Worm (Caenorhabditis elegans) whole organism, young adult: Measurements from ENCODE around the gene pelo-1.

Source experiments
- B0019.2 ChIP-seq: fragments of 200-800 bp; sonication (Bioruptor generic); conservative IDR thresholded peaks from 2 replicates; pipeline ENCODE4 v1.3.6; 2022; ENCODE audit warnings: missing genetic modification reagents, missing genetic modification characterization, missing compliant biosample characterization
- B0336.3 ChIP-seq: fragments of 200-800 bp; sonication (Bioruptor generic); IDR thresholded peaks from 2 replicates; pipeline ENCODE4 v1.3.6; 2022; ENCODE audit warnings: missing genetic modification characterization, missing compliant biosample characterization
- F10E7.11 ChIP-seq: sonication (generic microtip); optimal IDR thresholded peaks from 2 replicates; lab custom pipeline; 2017; ENCODE audit warnings: mild to moderate bottlenecking, missing genetic modification characterization, moderate library complexity, missing compliant biosample characterization
- F57A8.1 ChIP-seq: fragments of 200-800 bp; sonication (Bioruptor generic); optimal IDR thresholded peaks from 2 replicates; lab custom pipeline; 2018; ENCODE audit warnings: mild to moderate bottlenecking, missing genetic modification characterization, moderate library complexity, missing compliant biosample characterization
- K11D2.4 ChIP-seq: fragments of 200-800 bp; sonication (Bioruptor generic); IDR thresholded peaks from 2 replicates; pipeline ENCODE4 v1.3.6; 2022; ENCODE audit warnings: missing genetic modification reagents, missing genetic modification characterization, missing compliant biosample characterization
- K12H6.12 ChIP-seq: fragments of 200-800 bp; sonication (Bioruptor generic); optimal IDR thresholded peaks from 2 replicates; lab custom pipeline; 2018; ENCODE audit warnings: mild to moderate bottlenecking, missing genetic modification characterization, missing compliant biosample characterization
- T07F8.4 ChIP-seq: sonication (generic microtip); optimal IDR thresholded peaks from 2 replicates; lab custom pipeline; 2016; ENCODE audit warnings: mild to moderate bottlenecking, missing genetic modification characterization, moderate library complexity, missing compliant biosample characterization
- Y56A3A.18 ChIP-seq: fragments of 200-800 bp; sonication (Bioruptor generic); IDR thresholded peaks from 2 replicates; pipeline ENCODE4 v1.3.6; 2022; ENCODE audit warnings: missing genetic modification reagents, missing genetic modification characterization, missing compliant biosample characterization
- Y67H2A.10 ChIP-seq: fragments of 200-800 bp; sonication (Bioruptor generic); conservative IDR thresholded peaks from 2 replicates; pipeline ENCODE4 v1.3.6; 2022; ENCODE audit warnings: missing genetic modification reagents, missing genetic modification characterization, missing compliant biosample characterization
- ama-1 ChIP-seq, 3 experiments: fragments of 150-350 bp in 1 of 3; sonication (generic microtip) in 2 of 3; optimal IDR thresholded peaks; 2 replicates each; lab custom pipeline; 2014 to 2018; ENCODE audit warnings: missing biosample characterization in 2 of 3, missing genetic modification characterization in 2 of 3, missing genetic modification reagents in 2 of 3
- atf-7 ChIP-seq: sonication (generic microtip); optimal IDR thresholded peaks from 2 replicates; lab custom pipeline; 2017; ENCODE audit warnings: mild to moderate bottlenecking, missing genetic modification characterization, missing compliant biosample characterization
- athp-1 ChIP-seq: sonication (generic microtip); optimal IDR thresholded peaks from 2 replicates; lab custom pipeline; 2017; ENCODE audit warnings: mild to moderate bottlenecking, missing genetic modification characterization, missing compliant biosample characterization
- attf-3 ChIP-seq: fragments of 200-800 bp; sonication (Bioruptor generic); conservative IDR thresholded peaks from 2 replicates; pipeline ENCODE4 v1.3.6; 2022; ENCODE audit warnings: missing genetic modification reagents, missing genetic modification characterization, missing compliant biosample characterization
- attf-6 ChIP-seq: fragments of 200-800 bp; sonication (Bioruptor generic); IDR thresholded peaks from 2 replicates; pipeline ENCODE4 v1.3.6; 2022; ENCODE audit warnings: missing genetic modification reagents, missing genetic modification characterization, missing compliant biosample characterization
- ccch-3 ChIP-seq: fragments of 200-800 bp; sonication (Bioruptor generic); optimal IDR thresholded peaks from 2 replicates; lab custom pipeline; 2018; ENCODE audit warnings: mild to moderate bottlenecking, missing genetic modification characterization, missing compliant biosample characterization
- cebp-2 ChIP-seq: fragments of 200-800 bp; sonication (Bioruptor generic); IDR thresholded peaks from 2 replicates; pipeline ENCODE4 v1.3.6; 2022; ENCODE audit warnings: missing genetic modification characterization, missing compliant biosample characterization
- ceh-91 ChIP-seq: fragments of 200-800 bp; sonication (Bioruptor generic); IDR thresholded peaks from 2 replicates; pipeline ENCODE4 v1.3.6; 2022; ENCODE audit warnings: missing genetic modification reagents, missing genetic modification characterization, missing compliant biosample characterization
- die-1 ChIP-seq: sonication (generic microtip); optimal IDR thresholded peaks from 2 replicates; lab custom pipeline; 2016; ENCODE audit warnings: missing genotype, mild to moderate bottlenecking, missing genetic modification characterization, missing compliant biosample characterization
- ets-4 ChIP-seq: fragments of 200-800 bp; sonication (Bioruptor generic); optimal IDR thresholded peaks from 2 replicates; lab custom pipeline; 2018; ENCODE audit warnings: mild to moderate bottlenecking, missing genetic modification characterization, missing compliant biosample characterization
- hlh-26 ChIP-seq: fragments of 200-800 bp; sonication (Bioruptor generic); conservative IDR thresholded peaks from 2 replicates; pipeline ENCODE4 v1.3.6; 2022; ENCODE audit warnings: missing genetic modification reagents, missing genetic modification characterization, missing compliant biosample characterization
- hmg-1.2 ChIP-seq: fragments of 200-800 bp; sonication (Bioruptor generic); IDR thresholded peaks from 2 replicates; pipeline ENCODE4 v1.3.6; 2022; ENCODE audit warnings: missing genetic modification reagents, missing genetic modification characterization, missing compliant biosample characterization
- hmg-20 ChIP-seq: fragments of 200-800 bp; sonication (Bioruptor generic); IDR thresholded peaks from 2 replicates; pipeline ENCODE4 v1.3.6; 2022; ENCODE audit warnings: missing genetic modification reagents, missing genetic modification characterization, missing compliant biosample characterization
- lin-26 ChIP-seq: fragments of 200-800 bp; sonication (Bioruptor generic); IDR thresholded peaks from 2 replicates; pipeline ENCODE4 v1.3.6; 2022; ENCODE audit warnings: missing genetic modification reagents, missing genetic modification characterization, missing compliant biosample characterization
- lin-40 ChIP-seq: sonication (generic microtip); optimal IDR thresholded peaks from 2 replicates; lab custom pipeline; 2016; ENCODE audit warnings: missing genetic modification characterization, mild to moderate bottlenecking, missing compliant biosample characterization, missing genotype, missing genetic modification reagents
- madf-10 ChIP-seq: sonication (generic microtip); optimal IDR thresholded peaks from 2 replicates; lab custom pipeline; 2016; ENCODE audit warnings: mild to moderate bottlenecking, missing genetic modification characterization, missing compliant biosample characterization
- madf-8 ChIP-seq: fragments of 200-800 bp; sonication (Bioruptor generic); conservative IDR thresholded peaks from 2 replicates; pipeline ENCODE4 v1.3.6; 2022; ENCODE audit warnings: missing genetic modification reagents, missing genetic modification characterization, missing compliant biosample characterization
- mcd-1 ChIP-seq: fragments of 200-800 bp; sonication (Bioruptor generic); IDR thresholded peaks from 2 replicates; pipeline ENCODE4 v1.3.6; 2022; ENCODE audit warnings: missing genetic modification reagents, missing genetic modification characterization, missing compliant biosample characterization
- mel-28 ChIP-seq: sonication (generic microtip); optimal IDR thresholded peaks from 2 replicates; lab custom pipeline; 2016; ENCODE audit warnings: borderline replicate concordance, mild to moderate bottlenecking, missing genetic modification characterization, missing compliant biosample characterization
- mxl-1 ChIP-seq: sonication (generic microtip); optimal IDR thresholded peaks from 2 replicates; lab custom pipeline; 2016; ENCODE audit warnings: missing genetic modification characterization, missing compliant biosample characterization
- nhr-27 ChIP-seq: fragments of 200-800 bp; sonication (Bioruptor generic); optimal IDR thresholded peaks from 2 replicates; lab custom pipeline; 2018; ENCODE audit warnings: mild to moderate bottlenecking, missing genetic modification characterization, moderate library complexity, missing compliant biosample characterization
- nhr-90 ChIP-seq: sonication (generic microtip); optimal IDR thresholded peaks from 2 replicates; lab custom pipeline; 2016; ENCODE audit warnings: missing genotype, mild to moderate bottlenecking, missing genetic modification characterization, missing compliant biosample characterization
- pbrm-1 ChIP-seq: fragments of 200-800 bp; sonication (Bioruptor generic); IDR thresholded peaks from 2 replicates; pipeline ENCODE4 v1.3.6; 2022; ENCODE audit warnings: missing genetic modification reagents, missing genetic modification characterization, missing compliant biosample characterization
- rcor-1 ChIP-seq: fragments of 200-800 bp; sonication (Bioruptor generic); IDR thresholded peaks from 2 replicates; pipeline ENCODE4 v1.3.6; 2022; ENCODE audit warnings: missing genetic modification reagents, missing genetic modification characterization, missing compliant biosample characterization
- repo-1 ChIP-seq: sonication (generic microtip); optimal IDR thresholded peaks from 2 replicates; lab custom pipeline; 2017; ENCODE audit warnings: mild to moderate bottlenecking, missing genetic modification characterization, missing compliant biosample characterization
- rpc-1 ChIP-seq, 2 experiments: fragments of 150-350 bp in 1 of 2; sonication (generic microtip) in 1 of 2; optimal IDR thresholded peaks; 2 replicates each; lab custom pipeline; 2014 to 2018; ENCODE audit warnings: missing biosample characterization in 1 of 2, missing genetic modification characterization in 1 of 2, missing genetic modification reagents in 1 of 2, missing genotype in 1 of 2
- snpc-1.1 ChIP-seq: sonication (generic microtip); optimal IDR thresholded peaks from 2 replicates; lab custom pipeline; 2017; ENCODE audit warnings: missing genetic modification characterization, mild to moderate bottlenecking, missing compliant biosample characterization, antibody characterized with exemption, moderate library complexity, missing genotype, missing genetic modification reagents; ENCODE audit not compliant: insufficient read depth
- sptf-2 ChIP-seq: fragments of 200-800 bp; sonication (Bioruptor generic); optimal IDR thresholded peaks from 2 replicates; lab custom pipeline; 2018; ENCODE audit warnings: mild to moderate bottlenecking, missing genetic modification characterization, missing compliant biosample characterization
- tbx-9 ChIP-seq: sonication (generic microtip); optimal IDR thresholded peaks from 2 replicates; lab custom pipeline; 2016; ENCODE audit warnings: borderline replicate concordance, missing genetic modification characterization, inconsistent platforms, missing compliant biosample characterization
- tlf-1 ChIP-seq: fragments of 200-800 bp; sonication (Bioruptor generic); optimal IDR thresholded peaks from 2 replicates; lab custom pipeline; 2018; ENCODE audit warnings: mild to moderate bottlenecking, missing genetic modification characterization, missing compliant biosample characterization
- unc-130 ChIP-seq: sonication (generic microtip); optimal IDR thresholded peaks from 2 replicates; lab custom pipeline; 2016; ENCODE audit warnings: missing genetic modification reagents, missing genetic modification characterization, missing compliant biosample characterization
- unc-62 ChIP-seq: fragments of 150-350 bp; optimal IDR thresholded peaks from 2 replicates; lab custom pipeline; 2014; ENCODE audit warnings: missing biosample characterization, missing genetic modification reagents, missing genetic modification characterization
- zim-3 ChIP-seq: sonication (generic microtip); optimal IDR thresholded peaks from 2 replicates; lab custom pipeline; 2017; ENCODE audit warnings: mild to moderate bottlenecking, missing genetic modification characterization, moderate library complexity, missing compliant biosample characterization
- ztf-25 ChIP-seq: fragments of 200-800 bp; sonication (Bioruptor generic); IDR thresholded peaks from 2 replicates; pipeline ENCODE4 v1.3.6; 2022; ENCODE audit warnings: missing genetic modification reagents, missing genetic modification characterization, missing compliant biosample characterization
- ztf-26 ChIP-seq: sonication (generic microtip); optimal IDR thresholded peaks from 2 replicates; lab custom pipeline; 2017; ENCODE audit warnings: missing genetic modification characterization, missing compliant biosample characterization
- ztf-28 ChIP-seq: fragments of 200-800 bp; sonication (Bioruptor generic); IDR thresholded peaks from 2 replicates; pipeline ENCODE4 v1.3.6; 2022; ENCODE audit warnings: missing genetic modification reagents, missing genetic modification characterization, missing compliant biosample characterization

The pelo-1 gene

DNA sequence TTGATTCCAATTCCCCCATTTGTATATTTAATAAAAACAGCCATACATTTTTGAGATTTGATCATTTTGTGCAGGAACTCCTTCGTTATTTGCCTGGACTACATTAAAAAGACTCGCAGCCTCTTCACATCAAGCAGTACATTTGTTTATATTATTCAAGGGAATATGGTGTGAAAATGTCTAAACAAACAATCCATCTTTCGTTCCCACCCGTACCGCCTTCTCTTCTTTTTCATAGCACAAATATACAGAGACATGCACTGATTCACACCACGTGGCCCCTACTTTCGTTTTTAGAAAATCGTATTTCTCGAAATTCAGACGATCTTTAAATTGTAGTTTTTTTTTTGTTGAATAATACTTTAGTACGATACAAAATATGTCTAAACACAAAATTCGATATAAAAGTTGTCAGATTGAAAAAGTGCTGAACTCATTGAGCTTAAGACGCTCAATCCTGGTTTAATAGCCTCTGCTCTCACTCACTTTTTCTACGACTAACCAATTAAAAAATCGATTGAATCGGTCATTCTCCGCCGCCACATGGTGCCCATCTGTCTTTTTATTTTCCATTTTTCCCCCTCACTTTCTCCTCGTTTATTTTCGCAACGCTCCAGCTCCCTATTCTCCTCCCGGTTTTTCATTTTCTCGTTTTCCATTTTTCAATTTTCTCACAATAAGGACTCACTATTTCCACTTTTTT, 8.6 kb downstream of the pelo-1 start (continued):
- TF ChIP-seq attf-6 (GFP tag; lab: Robert Waterston, UW) (0 out of 2 replicates have a peak, but pooled peaks have one; percentile 9), lin-40 (tag; lab: Kevin White, UChicago) (peak; percentile 57), snpc-1.1 (tag; lab: Kevin White, UChicago) (no peak), repo-1 (tag; lab: Kevin White, UChicago) (peak; percentile 86), madf-10 (tag; lab: Kevin White, UChicago) (peak; percentile 33), mel-28 (tag; lab: Kevin White, UChicago) (peak; percentile 54), lin-26 (GFP tag; lab: Robert Waterston, UW) (peak; percentile 41; the same call in 1 of the 2 replicates), rcor-1 (GFP tag; lab: Robert Waterston, UW) (no peak), rpc-1 (optimal IDR thresholded peaks at IDR 0.05; lab: Kevin White, UChicago) (no peak), rpc-1 (tag; optimal IDR thresholded peaks at IDR 0.05; lab: Kevin White, UChicago) (no peak), K11D2.4 (peak; percentile 73), pbrm-1 (GFP tag; lab: Robert Waterston, UW) (peak; percentile 55; the same call in 1 of the 2 replicates), athp-1 (tag; lab: Kevin White, UChicago) (peak; percentile 68), Y56A3A.18 (GFP tag; lab: Robert Waterston, UW) (peak; percentile 87), mcd-1 (GFP tag; lab: Robert Waterston, UW) (0 out of 2 replicates have a peak, but pooled peaks have one; percentile 19), sptf-2 (no peak), F57A8.1 (GFP tag; lab: Kevin White, UChicago) (no peak), hlh-26 (no peak), die-1 (tag; lab: Kevin White, UChicago) (no peak), hmg-20 (peak; percentile 81), unc-130 (no peak), tbx-9 (no peak), ztf-28 (no peak), nhr-90 (tag; lab: Kevin White, UChicago) (peak; percentile 59), Y67H2A.10 (GFP tag; lab: Robert Waterston, UW) (no peak), zim-3 (peak; percentile 74), F10E7.11 (tag; lab: Kevin White, UChicago) (peak; percentile 63), attf-3 (no peak)

DNA sequence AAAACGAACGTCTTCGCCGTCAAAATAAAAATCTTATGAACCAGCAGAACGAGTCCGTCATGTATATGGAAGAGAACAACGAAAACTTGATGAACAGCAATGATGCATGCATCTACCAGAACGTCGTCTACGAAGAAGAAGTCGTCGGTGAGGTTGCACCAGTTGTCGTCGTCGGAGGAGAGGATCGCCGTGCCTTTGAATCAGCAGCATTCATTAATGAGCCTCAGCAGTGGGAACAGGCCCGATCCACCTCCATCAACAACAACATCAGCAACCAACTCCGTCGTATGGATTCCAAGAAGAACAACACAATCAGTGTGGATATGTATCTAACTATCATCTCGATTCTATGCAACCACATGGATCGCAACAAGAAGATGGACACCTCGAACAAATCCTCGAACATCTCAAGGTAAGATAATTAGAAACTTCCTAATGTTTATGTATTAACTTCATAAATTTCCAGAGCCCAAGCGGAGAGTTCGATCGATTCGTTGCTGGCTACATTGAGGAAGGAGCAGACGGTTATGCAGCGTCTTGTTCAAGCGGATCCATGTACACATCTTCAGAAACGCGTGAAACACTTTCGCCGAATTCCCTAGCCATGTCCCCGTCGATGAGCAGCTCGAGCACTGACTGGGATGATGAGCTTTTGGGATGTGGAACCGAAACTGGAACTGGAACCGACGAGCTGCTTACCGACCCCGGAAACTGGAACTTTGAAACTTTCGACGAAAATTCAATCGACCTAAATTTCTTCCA, 9.5 kb downstream of the pelo-1 start:
- TF ChIP-seq ets-4 (GFP tag; lab: Kevin White, UChicago), result no peak
- no peak for TF ChIP-seq repo-1 (tag; lab: Kevin White, UChicago)
- no peak for TF ChIP-seq nhr-27
- no peak for TF ChIP-seq atf-7 (tag; lab: Kevin White, UChicago)
- TF ChIP-seq madf-8 (GFP tag; lab: Robert Waterston, UW), result no peak
- no peak for TF ChIP-seq nhr-90 (tag; lab: Kevin White, UChicago)
- no peak for TF ChIP-seq ccch-3 (GFP tag; lab: Kevin White, UChicago)
- peak; percentile 13 for TF ChIP-seq tlf-1 (GFP tag; lab: Kevin White, UChicago)
- TF ChIP-seq ama-1 (optimal IDR thresholded peaks at IDR 0.05; lab: Kevin White, UChicago), result no peak
- TF ChIP-seq ama-1 (GFP tag; optimal IDR thresholded peaks at IDR 0.05; lab: Kevin White, UChicago), result peak in 1 of 2 experiments; percentile 66
- no peak for TF ChIP-seq T07F8.4 (tag; lab: Kevin White, UChicago)
- TF ChIP-seq ztf-26 (tag; lab: Kevin White, UChicago), result no peak
- TF ChIP-seq hmg-1.2 (GFP tag; lab: Robert Waterston, UW), result 0 out of 2 replicates have a peak, but pooled peaks have one; percentile 11
- TF ChIP-seq unc-62 (GFP tag; lab: Kevin White, UChicago), result no peak
- TF ChIP-seq ztf-25 (GFP tag; lab: Robert Waterston, UW), result no peak
- TF ChIP-seq K12H6.12 (tag; lab: Kevin White, UChicago), result no peak
- TF ChIP-seq cebp-2, result 0 out of 2 replicates have a peak, but pooled peaks have one; percentile 57
- no peak for TF ChIP-seq mxl-1 (tag; lab: Kevin White, UChicago)
- no peak for TF ChIP-seq B0336.3 (GFP tag; lab: Robert Waterston, UW)
- no peak for TF ChIP-seq ceh-91 (GFP tag; lab: Robert Waterston, UW)
- TF ChIP-seq mel-28 (tag; lab: Kevin White, UChicago), result no peak
- no peak for TF ChIP-seq B0019.2 (GFP tag; lab: Robert Waterston, UW)
